Worm (Caenorhabditis elegans) whole organism, L4/young adult: ENCODE results near the gene cogc-6.

Experiments
- W03F9.2 ChIP-seq: fragments of 150-350 bp; optimal IDR thresholded peaks from 2 replicates; lab custom pipeline; 2014; ENCODE audit warnings: missing biosample characterization, missing genetic modification characterization
- dao-5 ChIP-seq: sonication (generic microtip); optimal IDR thresholded peaks from 2 replicates; lab custom pipeline; 2016; ENCODE audit warnings: missing genotype, missing genetic modification characterization, moderate library complexity, missing compliant biosample characterization
- him-1 ChIP-seq: sonication (generic microtip); optimal IDR thresholded peaks from 2 replicates; lab custom pipeline; 2016; ENCODE audit warnings: missing genotype, missing genetic modification reagents, missing genetic modification characterization, missing compliant biosample characterization

The cogc-6 gene

ce11 chrV:8217661-8218265, 3.4 kb downstream of the cogc-6 start, which contains the start of gene K07C11.8:
Gene K07C11.8 (minus strand): TSS chrV:8217884.
- TF ChIP-seq him-1 (no peak), dao-5 (tag; lab: Kevin White, UChicago) (no peak)

ce11 chrV:8217118-8217517, 4.0 kb downstream of the cogc-6 start:
- TF ChIP-seq dao-5 (tag; lab: Kevin White, UChicago) (no peak), him-1 (no peak), W03F9.2 (no peak)

- no peak for TF ChIP-seq W03F9.2
- no peak for TF ChIP-seq him-1
- no peak for TF ChIP-seq dao-5 (tag; lab: Kevin White, UChicago)
Measured at ce11 chrV:8215158-8215557, 6.0 kb downstream of the cogc-6 start.

- TF ChIP-seq dao-5 (tag; lab: Kevin White, UChicago) (no peak), W03F9.2 (no peak), him-1 (no peak)
Measured at ce11 chrV:8213868-8214267, 7.2 kb downstream of the cogc-6 start, which contains the start of gene K07C11.7. Gene K07C11.7 (minus strand): TSS chrV:8213968.

ce11 chrV:8212816-8213215, 8.3 kb downstream of the cogc-6 start:
- no peak for TF ChIP-seq him-1
- TF ChIP-seq dao-5 (tag; lab: Kevin White, UChicago), result no peak
- no peak for TF ChIP-seq W03F9.2

ce11 chrV:8211993-8212392, 9.1 kb downstream of the cogc-6 start:
- TF ChIP-seq dao-5 (tag; lab: Kevin White, UChicago) (no peak), W03F9.2 (no peak), him-1 (no peak)

ce11 chrV:8210527-8210926, 10.6 kb downstream of the cogc-6 start:
- TF ChIP-seq W03F9.2, result no peak
- no peak for TF ChIP-seq dao-5 (tag; lab: Kevin White, UChicago)
- no peak for TF ChIP-seq him-1

ce11 chrV:8206931-8207330, 14.2 kb downstream of the cogc-6 start, which contains the start of gene timp-1:
Gene timp-1 (plus strand): TSS chrV:8207235.
- no peak for TF ChIP-seq dao-5 (tag; lab: Kevin White, UChicago)
- no peak for TF ChIP-seq W03F9.2
- no peak for TF ChIP-seq him-1

ce11 chrV:8203085-8203643, 18.0 kb downstream of the cogc-6 start, which contains the start of gene cest-17:
Gene cest-17 (plus strand): TSS chrV:8203332.
- no peak for TF ChIP-seq dao-5 (tag; lab: Kevin White, UChicago)
- no peak for TF ChIP-seq him-1
- TF ChIP-seq W03F9.2, result no peak

- TF ChIP-seq dao-5 (tag; lab: Kevin White, UChicago) (no peak), W03F9.2 (no peak), him-1 (no peak)
Measured at ce11 chrV:8201229-8201858, 19.8 kb downstream of the cogc-6 start, which contains the start of gene cri-2. Gene cri-2 (plus strand): TSS chrV:8201808.

ce11 chrV:8198994-8199393, 22.1 kb downstream of the cogc-6 start, which contains the start of gene F20D6.11:
Gene F20D6.11 (minus strand): TSS chrV:8199094.
- TF ChIP-seq dao-5 (tag; lab: Kevin White, UChicago) (no peak), him-1 (no peak), W03F9.2 (no peak)

ce11 chrV:8196993-8197392, 24.1 kb downstream of the cogc-6 start:
- TF ChIP-seq dao-5 (tag; lab: Kevin White, UChicago), result no peak
- TF ChIP-seq him-1, result no peak
- no peak for TF ChIP-seq W03F9.2

- TF ChIP-seq him-1, result no peak
- no peak for TF ChIP-seq dao-5 (tag; lab: Kevin White, UChicago)
- no peak for TF ChIP-seq W03F9.2
Measured at ce11 chrV:8195889-8196418, 25.2 kb downstream of the cogc-6 start, which contains the start of gene F20D6.10. Gene F20D6.10 (minus strand): TSS chrV:8195939.

ce11 chrV:8190430-8190829, 30.7 kb downstream of the cogc-6 start, which contains the start of gene F20D6.1:
Gene F20D6.1 (plus strand): TSS chrV:8190730.
- no peak for TF ChIP-seq W03F9.2
- TF ChIP-seq him-1, result no peak
- TF ChIP-seq dao-5 (tag; lab: Kevin White, UChicago), result no peak

- no peak for TF ChIP-seq dao-5 (tag; lab: Kevin White, UChicago)
- no peak for TF ChIP-seq W03F9.2
- no peak for TF ChIP-seq him-1
Measured at ce11 chrV:8190016-8190415, 31.1 kb downstream of the cogc-6 start, which contains the start of gene F20D6.12. Gene F20D6.12 (minus strand): TSS chrV:8190116.
